Worm (Caenorhabditis elegans) whole organism, L4/young adult: ENCODE results near the gene Y37D8A.16.

Experiments used
- dao-5 ChIP-seq: sonication (generic microtip); optimal IDR thresholded peaks from 2 replicates; lab custom pipeline; 2016; ENCODE audit warnings: missing genotype, missing genetic modification characterization, moderate library complexity, missing compliant biosample characterization
- him-1 ChIP-seq: sonication (generic microtip); optimal IDR thresholded peaks from 2 replicates; lab custom pipeline; 2016; ENCODE audit warnings: missing genotype, missing genetic modification reagents, missing genetic modification characterization, missing compliant biosample characterization

DNA sequence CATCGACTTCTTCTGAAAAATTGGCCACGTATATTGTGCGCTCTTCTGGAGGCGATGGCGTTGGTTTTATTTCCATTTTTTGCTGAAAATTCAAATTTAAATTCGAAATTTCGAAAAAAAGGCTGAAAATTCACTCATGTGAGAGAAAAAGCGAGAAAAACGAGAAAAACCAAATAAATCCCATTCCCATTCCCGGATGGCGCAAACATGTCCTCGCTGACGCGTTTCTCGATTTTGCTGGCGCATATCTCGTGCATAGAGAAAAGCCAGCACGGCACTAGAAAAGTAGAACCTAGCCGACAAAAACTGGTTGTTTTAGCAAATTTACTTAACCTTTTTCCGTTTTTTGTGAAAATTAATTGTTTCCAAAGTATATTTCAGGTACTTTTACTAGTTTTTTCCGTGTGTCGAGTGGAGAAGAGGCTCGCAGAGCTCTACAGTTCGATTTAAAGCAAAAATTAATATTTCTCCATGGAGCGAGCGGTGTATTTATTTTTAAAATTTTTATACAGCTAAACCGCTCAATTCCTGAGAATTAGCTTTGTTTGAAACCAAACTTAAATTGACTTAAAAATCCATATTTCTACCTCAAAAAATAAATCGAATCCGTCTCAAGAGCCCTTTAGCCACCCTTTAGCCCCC, 13.4 kb upstream of the Y37D8A.16 start, which contains the start of gene rbm-7:
- TF ChIP-seq him-1 (tag; lab: Kevin White, UChicago) (no peak), dao-5 (tag; lab: Kevin White, UChicago) (no peak)
